Worm (Caenorhabditis elegans) whole organism, late embryonic: ENCODE measurements around the gene eif-3.L.

Experiments
- ceh-2 ChIP-seq: sonication (generic microtip); optimal IDR thresholded peaks from 2 replicates; lab custom pipeline; 2016; ENCODE audit warnings: missing genotype, missing genetic modification characterization, missing compliant biosample characterization
- dve-1 ChIP-seq: sonication (generic microtip); optimal IDR thresholded peaks from 2 replicates; lab custom pipeline; 2017; ENCODE audit warnings: antibody characterized with exemption, mild to moderate bottlenecking, missing genetic modification characterization, missing compliant biosample characterization
- hlh-30 ChIP-seq: sonication (generic microtip); optimal IDR thresholded peaks from 2 replicates; lab custom pipeline; 2017; ENCODE audit warnings: antibody characterized with exemption, missing genetic modification characterization, missing compliant biosample characterization; ENCODE audit not compliant: insufficient read depth
- pag-3 ChIP-seq: sonication (generic microtip); optimal IDR thresholded peaks from 2 replicates; lab custom pipeline; 2016; ENCODE audit warnings: missing compliant biosample characterization, missing genetic modification characterization, borderline replicate concordance
- pha-4 ChIP-seq: fragments of 150-350 bp; optimal IDR thresholded peaks from 2 replicates; lab custom pipeline; 2018; ENCODE audit warnings: missing biosample characterization, missing genetic modification reagents, missing genetic modification characterization

ce11 chrII:5591558-5591957 is 30.7 kb downstream of the eif-3.L start:
- TF ChIP-seq ceh-2 (tag; lab: Kevin White, UChicago) (no peak), hlh-30 (tag; lab: Kevin White, UChicago) (no peak), dve-1 (tag; lab: Kevin White, UChicago) (no peak), pag-3 (tag; lab: Kevin White, UChicago) (no peak), pha-4 (no peak)
